Worm (Caenorhabditis elegans): Measurements from ENCODE around the gene mboa-2.

The mboa-2 gene

ce11 chrV:11164475-11164874 is 42.2 kb upstream of the mboa-2 start, which contains the start of gene srg-40:
srg-40 (minus strand) TSS chrV:11164575.
- TF ChIP-seq crh-2 (tag; optimal IDR thresholded peaks at IDR 0.05) (no peak), sma-9 (GFP tag; optimal IDR thresholded peaks at IDR 0.05) (no peak), sma-9 (tag; optimal IDR thresholded peaks at IDR 0.05) (no peak), egl-27 (tag; optimal IDR thresholded peaks at IDR 0.05) (no peak), sem-4 (tag; optimal IDR thresholded peaks at IDR 0.05) (no peak), lin-39 (tag; optimal IDR thresholded peaks at IDR 0.05) (no peak), F13H6.1 (tag; optimal IDR thresholded peaks at IDR 0.05) (no peak), peb-1 (tag; optimal IDR thresholded peaks at IDR 0.05) (no peak), nhr-10 (tag; optimal IDR thresholded peaks at IDR 0.05) (no peak), zag-1 (tag; optimal IDR thresholded peaks at IDR 0.05) (no peak), mab-5 (tag; optimal IDR thresholded peaks at IDR 0.05) (no peak), unc-39 (tag; optimal IDR thresholded peaks at IDR 0.05) (no peak), ceh-16 (tag; optimal IDR thresholded peaks at IDR 0.05) (no peak), nhr-237 (tag; optimal IDR thresholded peaks at IDR 0.05) (no peak)

DNA sequence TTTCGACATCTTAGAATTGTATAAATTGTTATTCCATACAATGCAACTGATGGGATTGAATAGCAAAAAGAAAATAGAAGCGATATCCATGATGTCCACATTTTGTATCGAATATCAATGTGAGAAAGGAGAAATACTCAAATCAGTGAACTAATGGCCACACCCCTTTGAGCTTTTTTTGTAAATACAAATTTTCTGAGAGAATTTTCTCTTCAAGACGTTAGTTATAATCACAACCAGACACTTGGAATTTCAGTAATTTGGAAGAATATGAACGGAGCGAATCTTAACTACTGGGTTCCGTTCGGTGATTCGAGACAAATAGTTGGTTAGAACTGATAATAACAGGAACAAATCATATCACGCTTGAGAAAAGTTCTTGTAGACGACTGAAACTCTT is 39.5 kb upstream of the mboa-2 start, which contains the start of gene srg-41:
Gene srg-41 (minus strand): TSS at position 101 of the 400 bp plus-strand sequence.
- TF ChIP-seq elt-1 (tag; optimal IDR thresholded peaks at IDR 0.05) (no peak), dmd-4 (tag; optimal IDR thresholded peaks at IDR 0.05) (no peak), elt-3 (tag; optimal IDR thresholded peaks at IDR 0.05) (no peak), nhr-12 (tag; optimal IDR thresholded peaks at IDR 0.05) (no peak), nhr-77 (tag; optimal IDR thresholded peaks at IDR 0.05) (no peak), nhr-11 (tag; optimal IDR thresholded peaks at IDR 0.05) (no peak), sma-3 (GFP tag; optimal IDR thresholded peaks at IDR 0.05) (no peak), blmp-1 (tag; optimal IDR thresholded peaks at IDR 0.05; ENCODE audit: insufficient read depth) (no peak), nhr-10 (tag; optimal IDR thresholded peaks at IDR 0.05) (no peak), crh-2 (tag; optimal IDR thresholded peaks at IDR 0.05) (no peak), gmeb-1 (tag; optimal IDR thresholded peaks at IDR 0.05) (no peak), lin-11 (tag; optimal IDR thresholded peaks at IDR 0.05) (no peak), unc-55 (GFP tag; optimal IDR thresholded peaks at IDR 0.05) (no peak)

- no peak for TF ChIP-seq nhr-25 (tag; optimal IDR thresholded peaks at IDR 0.05)
- no peak for TF ChIP-seq aly-2 (tag; optimal IDR thresholded peaks at IDR 0.05)
- TF ChIP-seq ZK546.5 (tag; optimal IDR thresholded peaks at IDR 0.05), result no peak
Observed at ce11 chrV:11157947-11158346, 35.7 kb upstream of the mboa-2 start, which contains the start of gene srg-42. srg-42 (minus strand) TSS chrV:11158047.

- TF ChIP-seq ZK546.5 (tag; optimal IDR thresholded peaks at IDR 0.05) (no peak), lin-13 (GFP tag; optimal IDR thresholded peaks at IDR 0.05) (no peak), ztf-4 (tag; optimal IDR thresholded peaks at IDR 0.05) (no peak), dmd-4 (tag; optimal IDR thresholded peaks at IDR 0.05) (no peak), sma-3 (GFP tag; optimal IDR thresholded peaks at IDR 0.05) (no peak), mbf-1 (tag; optimal IDR thresholded peaks at IDR 0.05) (no peak), ceh-16 (tag; optimal IDR thresholded peaks at IDR 0.05) (no peak), mab-5 (tag; optimal IDR thresholded peaks at IDR 0.05) (no peak), nhr-10 (tag; optimal IDR thresholded peaks at IDR 0.05) (no peak), blmp-1 (tag; optimal IDR thresholded peaks at IDR 0.05; ENCODE audit: insufficient read depth) (no peak), egl-27 (tag; optimal IDR thresholded peaks at IDR 0.05) (no peak), sem-4 (tag; optimal IDR thresholded peaks at IDR 0.05) (no peak), unc-55 (GFP tag; optimal IDR thresholded peaks at IDR 0.05) (no peak), nhr-237 (tag; optimal IDR thresholded peaks at IDR 0.05) (no peak), ztf-1 (GFP tag; conservative IDR thresholded peaks at IDR 0.05) (no peak), C34F6.9 (tag; optimal IDR thresholded peaks at IDR 0.05) (no peak), alr-1 (tag; optimal IDR thresholded peaks at IDR 0.05) (no peak)
Observed at ce11 chrV:11156589-11156988, 34.3 kb upstream of the mboa-2 start.

ce11 chrV:11155553-11155952 is 33.3 kb upstream of the mboa-2 start, which contains the start of gene srg-38:
srg-38 (minus strand) TSS chrV:11155653.
- TF ChIP-seq lsy-2 (tag; optimal IDR thresholded peaks at IDR 0.05), result no peak
- no peak for TF ChIP-seq zag-1 (tag; optimal IDR thresholded peaks at IDR 0.05)
- no peak for TF ChIP-seq unc-62 (GFP tag; optimal IDR thresholded peaks at IDR 0.05)
- TF ChIP-seq R02D3.7 (tag; optimal IDR thresholded peaks at IDR 0.05), result no peak

Data from whole organism, L2 larva.